Worm (Caenorhabditis elegans): ENCODE measurements around the gene T24E12.3.

ce11 chrII:3810550-3810949 is 34.7 kb downstream of the T24E12.3 start:
- no peak for TF ChIP-seq med-1 (GFP tag; optimal IDR thresholded peaks at IDR 0.05; ENCODE audit: insufficient read depth)
- no peak for TF ChIP-seq ztf-23 (GFP tag; IDR thresholded peaks at IDR 0.05)
- TF ChIP-seq flt-1 (GFP tag; IDR thresholded peaks at IDR 0.05), result no peak
- peak; percentile 54 for TF ChIP-seq cog-1 (tag; optimal IDR thresholded peaks at IDR 0.05)
- no peak for TF ChIP-seq T22C8.4 (GFP tag; IDR thresholded peaks at IDR 0.05)
- TF ChIP-seq ztf-29 (GFP tag; IDR thresholded peaks at IDR 0.05), result no peak
- no peak for TF ChIP-seq klf-2 (GFP tag; conservative IDR thresholded peaks at IDR 0.05)

Measured in whole organism, midembryonic.